Worm (Caenorhabditis elegans) whole organism, L1 larva: Measurements from ENCODE around the gene M18.3.
A peak's percentile ranks its signal among the peaks of the same experiment; 100 is the strongest.

ENCODE experiments used
- C04F5.9 ChIP-seq: sonication (generic microtip); optimal IDR thresholded peaks from 2 replicates; lab custom pipeline; 2016; ENCODE audit warnings: missing genetic modification characterization, missing compliant biosample characterization
- C16A3.4 ChIP-seq: fragments of 150-350 bp; optimal IDR thresholded peaks from 2 replicates; lab custom pipeline; 2014; ENCODE audit warnings: missing biosample characterization, missing genetic modification characterization
- C34B4.2 ChIP-seq: sonication (generic microtip); optimal IDR thresholded peaks from 2 replicates; lab custom pipeline; 2017; ENCODE audit warnings: mild to moderate bottlenecking, missing genetic modification characterization, missing compliant biosample characterization
- alr-1 ChIP-seq: fragments of 200-800 bp; sonication (Bioruptor generic); optimal IDR thresholded peaks from 2 replicates; lab custom pipeline; 2018; ENCODE audit warnings: borderline replicate concordance, mild to moderate bottlenecking, missing genetic modification characterization, missing compliant biosample characterization
- aly-2 ChIP-seq: fragments of 150-350 bp; optimal IDR thresholded peaks from 2 replicates; lab custom pipeline; 2014; ENCODE audit warnings: missing biosample characterization, missing genetic modification characterization
- ama-1 ChIP-seq: fragments of 150-350 bp; optimal IDR thresholded peaks from 2 replicates; lab custom pipeline; 2014
- blmp-1 ChIP-seq: fragments of 150-350 bp; optimal IDR thresholded peaks from 2 replicates; lab custom pipeline; 2014; ENCODE audit warnings: missing biosample characterization, missing genetic modification characterization
- ceh-82 ChIP-seq, 3 experiments: fragments of 150-350 bp in 1 of 3; sonication (generic microtip) in 2 of 3; optimal IDR thresholded peaks; 2 replicates each; lab custom pipeline; 2014 to 2017; ENCODE audit warnings: missing biosample characterization in 3 of 3, missing genetic modification characterization in 3 of 3
- ces-1 ChIP-seq: fragments of 150-350 bp; optimal IDR thresholded peaks from 2 replicates; lab custom pipeline; 2014; ENCODE audit warnings: missing biosample characterization, missing genetic modification reagents, missing genetic modification characterization
- dpl-1 ChIP-seq, 3 experiments: fragments of 150-350 bp in 2 of 3; sonication (generic microtip) in 1 of 3; optimal IDR thresholded peaks; 2 replicates each; lab custom pipeline; 2014 to 2017; ENCODE audit warnings: missing biosample characterization in 3 of 3, missing genetic modification characterization in 3 of 3, missing genetic modification reagents in 3 of 3
- efl-1 ChIP-seq, 4 experiments: fragments of 150-350 bp; optimal IDR thresholded peaks in 3 of 4; peaks in 1 of 4; 1 replicate in 1 of 4; 2 replicates in 3 of 4; lab custom pipeline; 2014; ENCODE audit warnings: missing biosample characterization in 2 of 4, missing genetic modification characterization in 2 of 4, missing genetic modification reagents in 2 of 4
- egl-13 ChIP-seq: sonication (generic microtip); optimal IDR thresholded peaks from 2 replicates; lab custom pipeline; 2016; ENCODE audit warnings: missing genotype, missing genetic modification reagents, missing genetic modification characterization, missing compliant biosample characterization
- egl-27 ChIP-seq, 2 experiments: fragments of 150-350 bp in 1 of 2; sonication (generic microtip); optimal IDR thresholded peaks; 3 replicates each; lab custom pipeline; 2017 to 2018; ENCODE audit warnings: missing biosample characterization in 2 of 2, missing genetic modification characterization in 2 of 2, missing genetic modification reagents in 2 of 2
- elt-3 ChIP-seq, 6 experiments: fragments of 150-350 bp in 1 of 6; sonication (generic microtip); optimal IDR thresholded peaks; 2 replicates each; lab custom pipeline; 2017 to 2018; ENCODE audit warnings: missing biosample characterization in 6 of 6, missing genetic modification characterization in 6 of 6, inconsistent platforms in 1 of 6
- ets-5 ChIP-seq: fragments of 200-800 bp; sonication (Bioruptor generic); IDR thresholded peaks from 2 replicates; pipeline ENCODE4 v1.3.6; 2022; ENCODE audit warnings: missing genetic modification characterization, missing compliant biosample characterization
- fkh-8 ChIP-seq: sonication (generic microtip); optimal IDR thresholded peaks from 2 replicates; lab custom pipeline; 2016; ENCODE audit warnings: mild to moderate bottlenecking, missing genetic modification characterization, missing compliant biosample characterization
- grh-1 ChIP-seq: fragments of 200-800 bp; sonication (Bioruptor generic); IDR thresholded peaks from 2 replicates; pipeline ENCODE4 v1.3.6; 2022; ENCODE audit warnings: missing genetic modification reagents, missing genetic modification characterization, missing compliant biosample characterization
- hlh-17 ChIP-seq: fragments of 200-800 bp; sonication (Bioruptor generic); optimal IDR thresholded peaks from 2 replicates; lab custom pipeline; 2018; ENCODE audit warnings: missing genetic modification characterization, mild to moderate bottlenecking, missing compliant biosample characterization, moderate library complexity, borderline replicate concordance
- hlh-4 ChIP-seq: sonication (generic microtip); optimal IDR thresholded peaks from 2 replicates; lab custom pipeline; 2016; ENCODE audit warnings: mild to moderate bottlenecking, missing genetic modification characterization, missing compliant biosample characterization
- jun-1 ChIP-seq: fragments of 150-350 bp; optimal IDR thresholded peaks from 2 replicates; lab custom pipeline; 2014; ENCODE audit warnings: missing biosample characterization, missing genetic modification reagents, missing genetic modification characterization
- lin-14 ChIP-seq: fragments of 200-800 bp; sonication (Bioruptor generic); optimal IDR thresholded peaks from 2 replicates; lab custom pipeline; 2018; ENCODE audit warnings: mild to moderate bottlenecking, missing genetic modification characterization, moderate library complexity, missing compliant biosample characterization
- lin-35 ChIP-seq, 2 experiments: fragments of 150-350 bp; optimal IDR thresholded peaks; 2 replicates each; lab custom pipeline; 2014; ENCODE audit warnings: missing biosample characterization in 2 of 2, missing genetic modification characterization in 2 of 2, missing genetic modification reagents in 2 of 2
- lsy-2 ChIP-seq, 2 experiments: fragments of 150-350 bp; optimal IDR thresholded peaks; 2 replicates each; lab custom pipeline; 2014; ENCODE audit warnings: missing biosample characterization in 2 of 2, missing genetic modification characterization in 2 of 2
- mab-9 ChIP-seq: fragments of 200-800 bp; sonication (Bioruptor generic); IDR thresholded peaks from 2 replicates; pipeline ENCODE4 v1.3.6; 2022; ENCODE audit warnings: missing genetic modification reagents, missing genetic modification characterization, missing compliant biosample characterization
- mdl-1 ChIP-seq, 2 experiments: fragments of 150-350 bp; optimal IDR thresholded peaks; 2 replicates each; lab custom pipeline; 2014 to 2017; ENCODE audit warnings: missing biosample characterization in 2 of 2, missing genetic modification characterization in 2 of 2, inconsistent platforms in 1 of 2
- mef-2 ChIP-seq: fragments of 150-350 bp; optimal IDR thresholded peaks from 2 replicates; lab custom pipeline; 2014; ENCODE audit warnings: missing biosample characterization, missing genetic modification characterization
- mep-1 ChIP-seq: fragments of 150-350 bp; optimal IDR thresholded peaks from 2 replicates; lab custom pipeline; 2014; ENCODE audit warnings: missing biosample characterization, missing genetic modification characterization
- nhr-12 ChIP-seq: sonication (generic microtip); optimal IDR thresholded peaks from 2 replicates; lab custom pipeline; 2017; ENCODE audit warnings: missing biosample characterization, missing genetic modification characterization
- nhr-20 ChIP-seq: sonication (generic microtip); optimal IDR thresholded peaks from 2 replicates; lab custom pipeline; 2016; ENCODE audit warnings: mild to moderate bottlenecking, missing genetic modification characterization, missing compliant biosample characterization
- nhr-28 ChIP-seq: fragments of 150-350 bp; optimal IDR thresholded peaks from 2 replicates; lab custom pipeline; 2014; ENCODE audit warnings: missing biosample characterization, missing genetic modification characterization
- nhr-47 ChIP-seq: sonication (generic microtip); optimal IDR thresholded peaks from 2 replicates; lab custom pipeline; 2016; ENCODE audit warnings: mild to moderate bottlenecking, missing genetic modification characterization, moderate library complexity, missing compliant biosample characterization
- nhr-71 ChIP-seq: sonication (generic microtip); optimal IDR thresholded peaks from 2 replicates; lab custom pipeline; 2016; ENCODE audit warnings: mild to moderate bottlenecking, missing genetic modification characterization, moderate library complexity, missing compliant biosample characterization
- nhr-77 ChIP-seq: fragments of 150-350 bp; optimal IDR thresholded peaks from 2 replicates; lab custom pipeline; 2014; ENCODE audit warnings: missing biosample characterization, missing genetic modification characterization
- nhr-85 ChIP-seq: sonication (generic microtip); peaks from one replicate; lab custom pipeline; 2016; ENCODE audit warnings: missing genetic modification characterization, inconsistent platforms, missing compliant biosample characterization
- pqm-1 ChIP-seq: sonication (generic microtip); optimal IDR thresholded peaks from 3 replicates; lab custom pipeline; 2017; ENCODE audit warnings: missing biosample characterization, missing genetic modification characterization
- snpc-4 ChIP-seq: fragments of 150-350 bp; optimal IDR thresholded peaks from 2 replicates; lab custom pipeline; 2014; ENCODE audit warnings: missing biosample characterization, missing genetic modification characterization
- snu-23 ChIP-seq: sonication (generic microtip); optimal IDR thresholded peaks from 2 replicates; lab custom pipeline; 2016; ENCODE audit warnings: missing genetic modification characterization, missing compliant biosample characterization
- sox-4 ChIP-seq: sonication (generic microtip); optimal IDR thresholded peaks from 2 replicates; lab custom pipeline; 2016; ENCODE audit warnings: missing genetic modification characterization, missing compliant biosample characterization
- swsn-7 ChIP-seq: sonication (generic microtip); optimal IDR thresholded peaks from 2 replicates; lab custom pipeline; 2016; ENCODE audit warnings: missing genetic modification characterization, missing compliant biosample characterization
- tlp-1 ChIP-seq: fragments of 150-350 bp; optimal IDR thresholded peaks from 2 replicates; lab custom pipeline; 2014; ENCODE audit warnings: missing biosample characterization, missing genetic modification characterization
- unc-30 ChIP-seq: sonication (generic microtip); optimal IDR thresholded peaks from 2 replicates; lab custom pipeline; 2017; ENCODE audit warnings: missing biosample characterization, missing genetic modification characterization
- xbp-1 ChIP-seq: sonication (generic microtip); optimal IDR thresholded peaks from 2 replicates; lab custom pipeline; 2016; ENCODE audit warnings: missing genetic modification characterization, missing compliant biosample characterization

Gene M18.3

DNA sequence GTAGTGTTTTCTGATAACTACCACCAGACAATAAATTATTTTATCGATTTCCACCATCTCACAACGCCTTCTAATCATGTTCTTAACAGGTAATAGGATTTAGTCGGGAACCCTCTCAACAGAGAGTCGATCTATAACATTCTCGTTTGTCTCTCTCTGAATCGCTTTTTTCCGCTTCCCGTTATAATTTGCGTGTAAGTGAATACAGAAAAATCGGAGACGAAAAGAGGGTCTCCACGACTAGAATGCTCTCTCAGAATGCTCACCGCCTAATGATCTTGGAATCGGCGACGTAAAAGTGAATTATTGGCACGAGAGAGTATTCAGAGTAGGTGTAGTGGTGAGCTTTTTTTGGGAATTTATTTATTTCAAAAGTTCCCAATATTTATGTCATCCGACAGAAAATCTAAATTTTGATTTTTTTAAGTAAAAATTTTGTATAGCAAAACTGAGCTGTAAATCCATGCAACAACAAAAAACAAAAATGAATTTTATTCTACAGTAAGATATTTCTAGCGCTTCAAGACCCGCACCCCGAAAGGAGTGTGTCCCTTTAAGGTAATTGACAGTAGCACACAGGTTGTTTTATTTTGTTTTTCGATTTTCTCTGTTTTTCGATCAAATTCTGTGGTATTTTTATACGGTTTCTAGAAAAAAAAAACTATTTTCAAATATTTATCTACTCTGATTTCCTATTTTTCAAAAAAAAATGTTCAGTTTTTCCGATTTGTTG lies 21.2 kb downstream of the M18.3 start:
- TF ChIP-seq lin-14 (GFP tag; lab: Kevin White, UChicago) (peak; percentile 51), hlh-4 (tag; lab: Kevin White, UChicago) (no peak), mab-9 (no peak), fkh-8 (peak; percentile 55), nhr-47 (peak; percentile 27), elt-3 (tag; optimal IDR thresholded peaks at IDR 0.05; lab: Kevin White, UChicago) (no peak), egl-27 (tag; optimal IDR thresholded peaks at IDR 0.05; lab: Kevin White, UChicago) (no peak), C04F5.9 (tag; lab: Kevin White, UChicago) (no peak), xbp-1 (tag; lab: Kevin White, UChicago) (no peak), lin-35 (GFP tag; optimal IDR thresholded peaks at IDR 0.05; lab: Kevin White, UChicago) (no peak), pqm-1 (tag; lab: Kevin White, UChicago) (no peak), mdl-1 (tag; optimal IDR thresholded peaks at IDR 0.05; lab: Kevin White, UChicago) (no peak), mef-2 (no peak), lsy-2 (tag; optimal IDR thresholded peaks at IDR 0.05; lab: Kevin White, UChicago) (no peak), mep-1 (tag; lab: Kevin White, UChicago) (peak; percentile 2), ets-5 (GFP tag; lab: Robert Waterston, UW) (no peak), snu-23 (GFP tag; lab: Kevin White, UChicago) (no peak), nhr-71 (tag; lab: Kevin White, UChicago) (peak; percentile 26)

DNA sequence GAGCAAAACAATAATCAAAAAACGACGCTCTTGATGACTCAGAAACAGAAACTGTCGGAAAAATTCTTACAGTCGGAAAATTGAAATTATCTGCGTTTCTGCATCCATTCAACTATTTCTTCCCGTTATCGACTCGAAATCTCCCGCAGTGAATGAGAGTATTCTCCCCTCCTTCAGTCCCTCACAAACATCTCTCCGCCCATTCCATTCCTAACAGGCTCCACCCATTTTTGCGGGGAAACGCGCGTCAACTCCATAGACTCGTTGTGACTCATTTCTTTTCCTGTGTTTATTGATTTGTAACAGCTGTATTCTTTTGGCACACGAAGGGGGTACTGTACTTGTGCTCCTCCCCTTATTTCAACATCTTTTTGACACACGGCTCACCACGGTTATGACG lies 22.2 kb downstream of the M18.3 start:
- TF ChIP-seq lin-14 (GFP tag; lab: Kevin White, UChicago): peak; percentile 60
- no peak for TF ChIP-seq hlh-4 (tag; lab: Kevin White, UChicago)
- no peak for TF ChIP-seq C16A3.4 (tag; lab: Kevin White, UChicago)
- no peak for TF ChIP-seq xbp-1 (tag; lab: Kevin White, UChicago)
- TF ChIP-seq C34B4.2 (tag; lab: Kevin White, UChicago): no peak
- TF ChIP-seq swsn-7 (tag; lab: Kevin White, UChicago): no peak
- no peak for TF ChIP-seq ama-1 (lab: Kevin White, UChicago)
- TF ChIP-seq unc-30: no peak
- no peak for TF ChIP-seq aly-2 (tag; lab: Kevin White, UChicago)
- TF ChIP-seq nhr-28 (tag; lab: Kevin White, UChicago): no peak
- TF ChIP-seq sox-4 (tag; lab: Kevin White, UChicago): no peak
- TF ChIP-seq nhr-20 (tag; lab: Kevin White, UChicago): no peak
- peak in 1 of 3 experiments; percentile 10 for TF ChIP-seq ceh-82 (tag; optimal IDR thresholded peaks at IDR 0.05; lab: Kevin White, UChicago)
- no peak for TF ChIP-seq efl-1 (optimal IDR thresholded peaks at IDR 0.05; lab: Kevin White, UChicago)
- TF ChIP-seq efl-1 (GFP tag; optimal IDR thresholded peaks at IDR 0.05 in 1 of 2; lab: Kevin White, UChicago): peak in 1 of 2 experiments; percentile 76
- no peak for TF ChIP-seq jun-1 (tag; lab: Kevin White, UChicago)
- no peak for TF ChIP-seq egl-27 (tag; optimal IDR thresholded peaks at IDR 0.05; lab: Kevin White, UChicago)
- TF ChIP-seq lin-35 (GFP tag; optimal IDR thresholded peaks at IDR 0.05; lab: Kevin White, UChicago): no peak
- TF ChIP-seq nhr-12 (tag; lab: Kevin White, UChicago): no peak
- no peak for TF ChIP-seq mab-9
- no peak for TF ChIP-seq dpl-1 (GFP tag; optimal IDR thresholded peaks at IDR 0.05; lab: Kevin White, UChicago)
- TF ChIP-seq lsy-2 (tag; optimal IDR thresholded peaks at IDR 0.05; lab: Kevin White, UChicago): peak in 1 of 2 experiments; percentile 48
- no peak for TF ChIP-seq egl-13 (tag; lab: Kevin White, UChicago)
- no peak for TF ChIP-seq grh-1 (GFP tag; lab: Robert Waterston, UW)
- no peak for TF ChIP-seq mef-2
- TF ChIP-seq nhr-85 (tag; lab: Kevin White, UChicago): peak; percentile 60
- no peak for TF ChIP-seq alr-1 (tag; lab: Kevin White, UChicago)
- TF ChIP-seq tlp-1 (tag; lab: Kevin White, UChicago): no peak
- TF ChIP-seq blmp-1 (tag; lab: Kevin White, UChicago): no peak
- TF ChIP-seq hlh-17 (GFP tag; lab: Kevin White, UChicago): no peak
- no peak for TF ChIP-seq nhr-77
- peak in 1 of 2 experiments; percentile 26 for TF ChIP-seq mdl-1 (tag; optimal IDR thresholded peaks at IDR 0.05; lab: Kevin White, UChicago)
- no peak for TF ChIP-seq snpc-4 (tag; lab: Kevin White, UChicago)
- TF ChIP-seq ets-5 (GFP tag; lab: Robert Waterston, UW): no peak
- TF ChIP-seq ces-1: no peak
- TF ChIP-seq, all 84 proteins: peak for 6
